Fruit fly (Drosophila melanogaster) whole organism, pupa: Measurements from ENCODE around the gene CG34049.
A peak's percentile ranks its signal among the peaks of the same experiment; 100 is the strongest.

ENCODE experiments used
- CG10348 ChIP-seq: fragments of 200-800 bp; sonication (Bioruptor generic); IDR thresholded peaks from 2 replicates; pipeline ENCODE4 v1.3.6; 2022; ENCODE audit warnings: missing biosample characterization, missing genetic modification characterization
- CG12605 ChIP-seq: fragments of 200-800 bp; sonication (Bioruptor generic); IDR thresholded peaks from 2 replicates; pipeline ENCODE4 v1.3.6; 2022; ENCODE audit warnings: missing biosample characterization, missing genetic modification characterization
- CG13204 ChIP-seq: fragments of 200-800 bp; sonication (Bioruptor generic); optimal IDR thresholded peaks from 2 replicates; lab custom pipeline; 2018; ENCODE audit warnings: missing biosample characterization, mild to moderate bottlenecking, missing genetic modification characterization, moderate library complexity
- CG14655 ChIP-seq: fragments of 200-800 bp; sonication (Bioruptor generic); optimal IDR thresholded peaks from 3 replicates; lab custom pipeline; 2017; ENCODE audit warnings: mild to moderate bottlenecking, missing biosample characterization, missing genetic modification reagents, missing genetic modification characterization
- CG15710 ChIP-seq: fragments of 200-800 bp; sonication (Bioruptor generic); optimal IDR thresholded peaks from 2 replicates; lab custom pipeline; 2018; ENCODE audit warnings: missing biosample characterization, mild to moderate bottlenecking, missing genetic modification characterization, moderate library complexity
- CG17806 ChIP-seq: fragments of 200-800 bp; sonication (Bioruptor generic); optimal IDR thresholded peaks from 2 replicates; lab custom pipeline; 2018; ENCODE audit warnings: missing biosample characterization, mild to moderate bottlenecking, missing genetic modification characterization, moderate library complexity
- CG32121 ChIP-seq: fragments of 200-800 bp; sonication (Bioruptor generic); IDR thresholded peaks from 2 replicates; pipeline ENCODE4 v1.3.6; 2022; ENCODE audit warnings: missing biosample characterization, missing genetic modification characterization
- CG34367 ChIP-seq: fragments of 200-800 bp; sonication (Bioruptor generic); optimal IDR thresholded peaks from 2 replicates; lab custom pipeline; 2018; ENCODE audit warnings: missing biosample characterization, mild to moderate bottlenecking, missing genetic modification characterization
- CG4496 ChIP-seq: fragments of 200-800 bp; sonication (Bioruptor generic); IDR thresholded peaks from 3 replicates; pipeline ENCODE4 v1.3.6; 2022; ENCODE audit warnings: missing biosample characterization, missing genetic modification characterization
- CG8159 ChIP-seq: fragments of 200-800 bp; sonication (Bioruptor generic); optimal IDR thresholded peaks from 3 replicates; lab custom pipeline; 2018; ENCODE audit warnings: missing biosample characterization, mild to moderate bottlenecking, missing genetic modification characterization, moderate library complexity
- CG8301 ChIP-seq: fragments of 200-800 bp; sonication (Bioruptor generic); optimal IDR thresholded peaks from 2 replicates; lab custom pipeline; 2018; ENCODE audit warnings: missing biosample characterization, mild to moderate bottlenecking, missing genetic modification characterization
- CG9948 ChIP-seq: fragments of 200-800 bp; sonication (Bioruptor generic); optimal IDR thresholded peaks from 2 replicates; lab custom pipeline; 2018; ENCODE audit warnings: missing biosample characterization, mild to moderate bottlenecking, missing genetic modification characterization, moderate library complexity
- D1 ChIP-seq: fragments of 200-800 bp; sonication (Bioruptor generic); optimal IDR thresholded peaks from 2 replicates; lab custom pipeline; 2018; ENCODE audit warnings: missing biosample characterization, mild to moderate bottlenecking, missing genetic modification characterization, moderate library complexity
- EcR ChIP-seq: fragments of 200-800 bp; sonication (Bioruptor generic); optimal IDR thresholded peaks from 3 replicates; lab custom pipeline; 2019; ENCODE audit warnings: missing biosample characterization, missing genetic modification characterization, mild to moderate bottlenecking, moderate library complexity, missing genetic modification reagents
- Ets98B ChIP-seq: fragments of 200-800 bp; sonication (Bioruptor generic); IDR thresholded peaks from 2 replicates; pipeline ENCODE4 v1.3.6; 2022; ENCODE audit warnings: missing biosample characterization, missing genetic modification characterization
- Pif1A ChIP-seq: fragments of 200-800 bp; sonication (Bioruptor generic); optimal IDR thresholded peaks from 3 replicates; lab custom pipeline; 2016; ENCODE audit warnings: missing biosample characterization, missing genetic modification characterization
- Pif1B ChIP-seq: fragments of 200-800 bp; sonication (Bioruptor generic); optimal IDR thresholded peaks from 3 replicates; lab custom pipeline; 2016; ENCODE audit warnings: missing biosample characterization, missing genetic modification characterization
- Snoo ChIP-seq: fragments of 200-800 bp; sonication (Bioruptor generic); optimal IDR thresholded peaks from 3 replicates; lab custom pipeline; 2017; ENCODE audit warnings: missing biosample characterization, mild to moderate bottlenecking, missing genetic modification characterization, inconsistent platforms
- fd96Ca ChIP-seq: fragments of 200-800 bp; sonication (Bioruptor generic); IDR thresholded peaks from 3 replicates; pipeline ENCODE4 v1.3.6; 2022; ENCODE audit warnings: missing biosample characterization, missing genetic modification characterization
- gl ChIP-seq: fragments of 200-800 bp; sonication (Bioruptor generic); optimal IDR thresholded peaks from 2 replicates; lab custom pipeline; 2018; ENCODE audit warnings: missing biosample characterization, mild to moderate bottlenecking, missing genetic modification characterization
- rn ChIP-seq: fragments of 200-800 bp; sonication (Bioruptor generic); IDR thresholded peaks from 2 replicates; pipeline ENCODE4 v1.3.6; 2022; ENCODE audit warnings: missing biosample characterization, missing genetic modification characterization

The CG34049 gene

dm6 chr2L:2238151-2238550, 27.0 kb downstream of the CG34049 start, which contains the start of gene Tengl3:
TSS of gene Tengl3 (minus strand) at chr2L:2238251.
- TF ChIP-seq Ets98B (GFP tag; lab: Robert Waterston, UW): no peak
- TF ChIP-seq CG12605 (GFP tag; lab: Robert Waterston, UW): no peak
- TF ChIP-seq CG14655 (GFP tag; lab: Kevin White, UChicago): no peak
- no peak for TF ChIP-seq Pif1A (GFP tag; lab: Kevin White, UChicago)
- no peak for TF ChIP-seq CG10348 (GFP tag; lab: Robert Waterston, UW)
- TF ChIP-seq rn (GFP tag; lab: Robert Waterston, UW): no peak
- no peak for TF ChIP-seq CG17806
- TF ChIP-seq CG32121 (GFP tag; lab: Robert Waterston, UW): no peak
- TF ChIP-seq CG4496 (GFP tag; lab: Robert Waterston, UW): no peak
- no peak for TF ChIP-seq Snoo (tag; lab: Kevin White, UChicago)
- no peak for TF ChIP-seq CG15710 (tag; lab: Kevin White, UChicago)
- no peak for TF ChIP-seq gl (tag; lab: Kevin White, UChicago)
- TF ChIP-seq Pif1B (GFP tag; lab: Kevin White, UChicago): no peak
- no peak for TF ChIP-seq CG34367 (tag; lab: Kevin White, UChicago)

- TF ChIP-seq CG13204 (GFP tag; lab: Kevin White, UChicago): no peak
- no peak for TF ChIP-seq CG4496 (GFP tag; lab: Robert Waterston, UW)
- TF ChIP-seq EcR (GFP tag; lab: Kevin White, UChicago): peak; percentile 36
- no peak for TF ChIP-seq CG9948 (tag; lab: Kevin White, UChicago)
- TF ChIP-seq CG17806: no peak
Measured at dm6 chr2L:2236722-2237121, 28.4 kb downstream of the CG34049 start, which contains the start of gene Sec24CD. TSS of gene Sec24CD (minus strand) at chr2L:2236844.

dm6 chr2L:2228179-2228849, 36.8 kb downstream of the CG34049 start:
- TF ChIP-seq Ets98B (GFP tag; lab: Robert Waterston, UW) (peak; percentile 42), CG14655 (GFP tag; lab: Kevin White, UChicago) (no peak), CG4496 (GFP tag; lab: Robert Waterston, UW) (no peak), fd96Ca (GFP tag; lab: Robert Waterston, UW) (0 out of 3 replicates have a peak, but pooled peaks have one; percentile 33)

dm6 chr2L:2227316-2227715, 37.8 kb downstream of the CG34049 start:
- TF ChIP-seq Pif1B (GFP tag; lab: Kevin White, UChicago) (peak; percentile 76), CG10348 (GFP tag; lab: Robert Waterston, UW) (peak; percentile 54; the same call in 1 of the 2 replicates), fd96Ca (GFP tag; lab: Robert Waterston, UW) (peak; percentile 86), EcR (GFP tag; lab: Kevin White, UChicago) (no peak), CG4496 (GFP tag; lab: Robert Waterston, UW) (peak; percentile 87), CG17806 (peak; percentile 72), gl (tag; lab: Kevin White, UChicago) (no peak), CG13204 (GFP tag; lab: Kevin White, UChicago) (no peak), CG32121 (GFP tag; lab: Robert Waterston, UW) (peak; percentile 82), Ets98B (GFP tag; lab: Robert Waterston, UW) (peak; percentile 83), CG8159 (peak; percentile 62), CG34367 (tag; lab: Kevin White, UChicago) (peak; percentile 60), D1 (tag; lab: Kevin White, UChicago) (no peak), rn (GFP tag; lab: Robert Waterston, UW) (no peak), CG15710 (tag; lab: Kevin White, UChicago) (peak; percentile 68), Snoo (tag; lab: Kevin White, UChicago) (peak; percentile 74), CG12605 (GFP tag; lab: Robert Waterston, UW) (peak; percentile 84), CG14655 (GFP tag; lab: Kevin White, UChicago) (peak; percentile 76), CG9948 (tag; lab: Kevin White, UChicago) (peak; percentile 59), Pif1A (GFP tag; lab: Kevin White, UChicago) (peak; percentile 85), CG8301 (peak; percentile 69)
- TF ChIP-seq, all 21 proteins: peak for 16

- TF ChIP-seq CG12605 (GFP tag; lab: Robert Waterston, UW): no peak
- peak; percentile 76 for TF ChIP-seq CG14655 (GFP tag; lab: Kevin White, UChicago)
- TF ChIP-seq Pif1A (GFP tag; lab: Kevin White, UChicago): peak; percentile 77
- peak; percentile 85 for TF ChIP-seq CG32121 (GFP tag; lab: Robert Waterston, UW)
- TF ChIP-seq CG4496 (GFP tag; lab: Robert Waterston, UW): peak; percentile 85
- peak; percentile 17 for TF ChIP-seq gl (tag; lab: Kevin White, UChicago)
- peak; percentile 84 for TF ChIP-seq CG15710 (tag; lab: Kevin White, UChicago)
- no peak for TF ChIP-seq CG10348 (GFP tag; lab: Robert Waterston, UW)
- TF ChIP-seq CG8159: peak; percentile 77
- TF ChIP-seq CG8301: peak; percentile 69
- peak; percentile 65 for TF ChIP-seq Pif1B (GFP tag; lab: Kevin White, UChicago)
- TF ChIP-seq Snoo (tag; lab: Kevin White, UChicago): peak; percentile 76
- peak; percentile 62 for TF ChIP-seq CG17806
- TF ChIP-seq rn (GFP tag; lab: Robert Waterston, UW): peak; percentile 58; the same call in 1 of the 2 replicates
- TF ChIP-seq D1 (tag; lab: Kevin White, UChicago): no peak
- TF ChIP-seq fd96Ca (GFP tag; lab: Robert Waterston, UW): peak; percentile 75
- TF ChIP-seq CG13204 (GFP tag; lab: Kevin White, UChicago): no peak
- TF ChIP-seq CG34367 (tag; lab: Kevin White, UChicago): peak; percentile 72
- peak; percentile 68 for TF ChIP-seq Ets98B (GFP tag; lab: Robert Waterston, UW)
- TF ChIP-seq CG9948 (tag; lab: Kevin White, UChicago): peak; percentile 56
- TF ChIP-seq EcR (GFP tag; lab: Kevin White, UChicago): no peak
Measured at dm6 chr2L:2226259-2227121, 38.6 kb downstream of the CG34049 start, which contains the start of the genes CG15387 and sau. TSS of gene CG15387 (minus strand) at chr2L:2226294. TSS of gene sau (plus strand) at chr2L:2226342.
